Fruit fly (Drosophila melanogaster): ENCODE measurements around the gene Cog7.

Cog7 gene

dm6 chr3R:29978595-29978994 lies 45.7 kb upstream of the Cog7 start (continued):
- TF ChIP-seq Hr39 (optimal IDR thresholded peaks at IDR 0.05) (no peak), ash1 (GFP tag; optimal IDR thresholded peaks at IDR 0.05) (no peak), CG15073 (GFP tag; optimal IDR thresholded peaks at IDR 0.05) (no peak), CG11723 (GFP tag; optimal IDR thresholded peaks at IDR 0.05) (no peak), Atf6 (GFP tag; IDR thresholded peaks at IDR 0.05) (no peak), Meics (GFP tag; optimal IDR thresholded peaks at IDR 0.05) (peak; percentile 51), CG11504 (tag; optimal IDR thresholded peaks at IDR 0.05) (peak; percentile 53), CG1603 (tag; optimal IDR thresholded peaks at IDR 0.05) (peak; percentile 41), B-H1 (GFP tag; IDR thresholded peaks at IDR 0.05) (no peak), CG18599 (GFP tag; optimal IDR thresholded peaks at IDR 0.05) (peak; percentile 83), Atf-2 (GFP tag; optimal IDR thresholded peaks at IDR 0.05) (no peak), CG9932 (GFP tag; IDR thresholded peaks at IDR 0.05) (0 out of 2 replicates have a peak, but pooled peaks have one; percentile 27), ind (GFP tag; optimal IDR thresholded peaks at IDR 0.05) (peak; percentile 22), CG12659 (GFP tag; optimal IDR thresholded peaks at IDR 0.05) (no peak), Six4 (GFP tag; optimal IDR thresholded peaks at IDR 0.05) (no peak), CG13424 (tag; optimal IDR thresholded peaks at IDR 0.05) (peak; percentile 26), HLH3B (GFP tag; IDR thresholded peaks at IDR 0.05) (peak; percentile 50; the same call in 1 of the 2 replicates), TFAM (GFP tag; optimal IDR thresholded peaks at IDR 0.05) (no peak), Sry-δ (GFP tag; optimal IDR thresholded peaks at IDR 0.05) (no peak), gcm (GFP tag; optimal IDR thresholded peaks at IDR 0.05) (no peak), seq (GFP tag; IDR thresholded peaks at IDR 0.05) (no peak), al (GFP tag; IDR thresholded peaks at IDR 0.05) (no peak), gsb-n (tag; optimal IDR thresholded peaks at IDR 0.05) (no peak), slbo (GFP tag; IDR thresholded peaks at IDR 0.05) (peak; percentile 59; the same call in 1 of the 2 replicates), CG1233 (GFP tag; optimal IDR thresholded peaks at IDR 0.05) (no peak), Oli (tag; optimal IDR thresholded peaks at IDR 0.05) (peak; percentile 9), onecut (GFP tag; IDR thresholded peaks at IDR 0.05) (no peak), Ssrp (tag; optimal IDR thresholded peaks at IDR 0.05) (no peak), CG6254 (GFP tag; optimal IDR thresholded peaks at IDR 0.05) (no peak), CG9817 (tag; optimal IDR thresholded peaks at IDR 0.05) (peak; percentile 18), en (GFP tag; optimal IDR thresholded peaks at IDR 0.05) (no peak), nmo (GFP tag; optimal IDR thresholded peaks at IDR 0.05) (no peak), CG10543 (GFP tag; optimal IDR thresholded peaks at IDR 0.05) (no peak), HHEX (GFP tag; optimal IDR thresholded peaks at IDR 0.05) (peak; percentile 41), tx (GFP tag; optimal IDR thresholded peaks at IDR 0.05) (no peak), MTF-1 (GFP tag; optimal IDR thresholded peaks at IDR 0.05; ENCODE audit: borderline replicate concordance) (no peak), Nf-YB (GFP tag; optimal IDR thresholded peaks at IDR 0.05) (no peak), Fer1 (GFP tag; optimal IDR thresholded peaks at IDR 0.05) (peak; percentile 69), CG10147 (GFP tag; optimal IDR thresholded peaks at IDR 0.05) (peak; percentile 38), CG7786 (GFP tag; optimal IDR thresholded peaks at IDR 0.05) (peak; percentile 8), repo (GFP tag; optimal IDR thresholded peaks at IDR 0.05) (no peak), unpg (GFP tag; optimal IDR thresholded peaks at IDR 0.05) (peak; percentile 13), wdn (GFP tag; IDR thresholded peaks at IDR 0.05) (no peak), eve (GFP tag; optimal IDR thresholded peaks at IDR 0.05) (no peak), CG12769 (tag; optimal IDR thresholded peaks at IDR 0.05) (peak; percentile 68), CG32532 (GFP tag; IDR thresholded peaks at IDR 0.05) (peak; percentile 26; the same call in 1 of the 2 replicates), HmgZ (tag; optimal IDR thresholded peaks at IDR 0.05) (no peak), sens (GFP tag) (peak; percentile 54), croc (GFP tag; conservative IDR thresholded peaks at IDR 0.05) (0 out of 3 replicates have a peak, but pooled peaks have one; percentile 17), CG33557 (GFP tag; optimal IDR thresholded peaks at IDR 0.05) (no peak), Gug (GFP tag; IDR thresholded peaks at IDR 0.05) (peak; percentile 4; the same call in 1 of the 4 replicates)

Data from whole organism, embryonic.